Worm (Caenorhabditis elegans) whole organism, L2 larva: ENCODE data around the gene nspc-9.

Source experiments
- alr-1 ChIP-seq: fragments of 150-350 bp; optimal IDR thresholded peaks from 2 replicates; lab custom pipeline; 2014; ENCODE audit warnings: missing biosample characterization, missing genetic modification characterization
- egl-27 ChIP-seq: sonication (generic microtip); optimal IDR thresholded peaks from 3 replicates; lab custom pipeline; 2017; ENCODE audit warnings: missing biosample characterization, missing genetic modification reagents, missing genetic modification characterization
- lin-13 ChIP-seq: fragments of 150-350 bp; optimal IDR thresholded peaks from 2 replicates; lab custom pipeline; 2014; ENCODE audit warnings: missing biosample characterization, missing genetic modification reagents, missing genetic modification characterization
- mab-5 ChIP-seq: fragments of 150-350 bp; optimal IDR thresholded peaks from 2 replicates; lab custom pipeline; 2014; ENCODE audit warnings: missing biosample characterization, missing genetic modification characterization
- mbf-1 ChIP-seq: sonication (generic microtip); optimal IDR thresholded peaks from 2 replicates; lab custom pipeline; 2017; ENCODE audit warnings: missing biosample characterization, missing genetic modification characterization
- nhr-237 ChIP-seq: fragments of 150-350 bp; optimal IDR thresholded peaks from 2 replicates; lab custom pipeline; 2014; ENCODE audit warnings: missing biosample characterization, missing genetic modification characterization
- peb-1 ChIP-seq: fragments of 150-350 bp; optimal IDR thresholded peaks from 2 replicates; lab custom pipeline; 2014; ENCODE audit warnings: missing biosample characterization, missing genetic modification characterization
- ztf-11 ChIP-seq: sonication (generic microtip); optimal IDR thresholded peaks from 2 replicates; lab custom pipeline; 2017; ENCODE audit warnings: missing biosample characterization, missing genetic modification characterization

nspc-9 gene

DNA sequence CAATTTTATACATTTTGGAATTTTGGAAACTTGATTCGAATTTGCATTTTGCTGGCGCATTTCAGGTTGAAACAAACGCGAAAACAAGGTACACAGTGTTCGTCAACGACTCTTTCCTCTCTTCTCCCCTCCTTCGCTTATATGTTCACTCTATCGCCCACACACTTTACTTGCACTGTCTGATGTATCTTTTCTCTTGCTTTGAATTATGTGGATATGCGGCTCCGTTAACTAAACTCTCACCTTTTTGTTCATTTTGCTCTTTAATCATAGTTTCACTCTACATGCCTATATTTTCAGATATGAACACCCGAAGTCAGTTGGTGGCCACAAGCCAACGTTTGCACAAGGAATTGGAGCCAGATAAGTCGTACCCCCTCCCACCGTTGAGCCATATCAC lies 48.9 kb downstream of the nspc-9 start, which contains the start of gene W06D11.1:
W06D11.1 (plus strand) TSS at position 301 of the 400 bp plus-strand sequence.
- TF ChIP-seq lin-13 (GFP tag; lab: Kevin White, UChicago) (no peak), mab-5 (no peak), egl-27 (no peak), nhr-237 (tag; lab: Kevin White, UChicago) (no peak), alr-1 (tag; lab: Kevin White, UChicago) (no peak), mbf-1 (tag; lab: Kevin White, UChicago) (no peak), ztf-11 (tag; lab: Kevin White, UChicago) (no peak), peb-1 (tag; lab: Kevin White, UChicago) (no peak)
